Fruit fly (Drosophila melanogaster) whole organism, embryonic: Measurements from ENCODE around the gene CG8372.

Source experiments
- Adf1 ChIP-seq: fragments of 200-800 bp; sonication (Bioruptor generic); IDR thresholded peaks from 2 replicates; pipeline ENCODE4 v1.3.6; 2022; ENCODE audit warnings: missing biosample characterization, missing genetic modification characterization
- Atf3 ChIP-seq: fragments of 200-800 bp; sonication (Bioruptor generic); optimal IDR thresholded peaks from 3 replicates; lab custom pipeline; 2016; ENCODE audit warnings: missing biosample characterization, missing genetic modification characterization
- B-H1 ChIP-seq: fragments of 200-800 bp; sonication (Bioruptor generic); IDR thresholded peaks from 3 replicates; pipeline ENCODE4 v1.3.6; 2022; ENCODE audit warnings: missing biosample characterization, missing genetic modification characterization
- CG11696 ChIP-seq: fragments of 200-800 bp; sonication (Bioruptor generic); IDR thresholded peaks from 2 replicates; pipeline ENCODE4 v1.3.6; 2022; ENCODE audit warnings: missing biosample characterization, missing genetic modification characterization
- CG12391 ChIP-seq: fragments of 200-800 bp; sonication (Bioruptor generic); optimal IDR thresholded peaks from 3 replicates; lab custom pipeline; 2018; ENCODE audit warnings: missing biosample characterization, mild to moderate bottlenecking, missing genetic modification characterization, moderate library complexity
- CG12744 ChIP-seq: fragments of 200-800 bp; sonication (Bioruptor generic); optimal IDR thresholded peaks from 2 replicates; lab custom pipeline; 2016; ENCODE audit warnings: missing biosample characterization, missing genetic modification characterization
- CG13123 ChIP-seq: fragments of 200-800 bp; sonication (Bioruptor generic); optimal IDR thresholded peaks from 2 replicates; lab custom pipeline; 2016; ENCODE audit warnings: missing biosample characterization, missing genetic modification characterization
- CG14441 ChIP-seq: fragments of 200-800 bp; sonication (Bioruptor generic); IDR thresholded peaks from 2 replicates; pipeline ENCODE4 v1.3.6; 2022; ENCODE audit warnings: missing biosample characterization, missing genetic modification characterization
- CG14860 ChIP-seq: fragments of 200-800 bp; sonication (Bioruptor generic); IDR thresholded peaks from 3 replicates; pipeline ENCODE4 v1.3.6; 2022; ENCODE audit warnings: missing biosample characterization, missing genetic modification characterization; ENCODE audit not compliant: partially characterized antibody
- CG1529 ChIP-seq: fragments of 200-800 bp; sonication (Bioruptor generic); optimal IDR thresholded peaks from 3 replicates; lab custom pipeline; 2018; ENCODE audit warnings: missing biosample characterization, missing genetic modification characterization
- CG16813 ChIP-seq: fragments of 200-800 bp; sonication (Bioruptor generic); IDR thresholded peaks from 3 replicates; pipeline ENCODE4 v1.3.6; 2022; ENCODE audit warnings: missing biosample characterization, missing genetic modification characterization; ENCODE audit not compliant: partially characterized antibody
- CG17359 ChIP-seq: fragments of 200-800 bp; sonication (Bioruptor generic); optimal IDR thresholded peaks from 3 replicates; lab custom pipeline; 2018; ENCODE audit warnings: missing biosample characterization, mild to moderate bottlenecking, missing genetic modification characterization, moderate library complexity
- CG18011 ChIP-seq: fragments of 200-800 bp; sonication (Bioruptor generic); optimal IDR thresholded peaks from 2 replicates; lab custom pipeline; 2017; ENCODE audit warnings: missing biosample characterization, missing genetic modification characterization, mild to moderate bottlenecking, moderate library complexity, missing genotype
- CG18476 ChIP-seq: fragments of 200-800 bp; sonication (Bioruptor generic); optimal IDR thresholded peaks from 2 replicates; lab custom pipeline; 2016; ENCODE audit warnings: missing biosample characterization, mild to moderate bottlenecking, missing genetic modification characterization
- CG31224 ChIP-seq: fragments of 200-800 bp; sonication (Bioruptor generic); IDR thresholded peaks from 2 replicates; pipeline ENCODE4 v1.3.6; 2022; ENCODE audit warnings: missing biosample characterization, missing genetic modification characterization
- CG32532 ChIP-seq: fragments of 200-800 bp; sonication (Bioruptor generic); IDR thresholded peaks from 2 replicates; pipeline ENCODE4 v1.3.6; 2022; ENCODE audit warnings: missing biosample characterization, missing genetic modification characterization
- CG5180 ChIP-seq: fragments of 200-800 bp; sonication (Bioruptor generic); optimal IDR thresholded peaks from 3 replicates; lab custom pipeline; 2017; ENCODE audit warnings: missing biosample characterization, missing genetic modification characterization, mild to moderate bottlenecking, moderate library complexity, missing genetic modification reagents
- CG5953 ChIP-seq: fragments of 200-800 bp; sonication (Bioruptor generic); IDR thresholded peaks from 2 replicates; pipeline ENCODE4 v1.3.6; 2022; ENCODE audit warnings: missing biosample characterization, missing genetic modification characterization
- CG7963 ChIP-seq: fragments of 200-800 bp; sonication (Bioruptor generic); IDR thresholded peaks from 3 replicates; pipeline ENCODE4 v1.3.6; 2022; ENCODE audit warnings: missing biosample characterization, missing genetic modification characterization; ENCODE audit not compliant: partially characterized antibody
- CG8478 ChIP-seq: fragments of >200 bp; optimal IDR thresholded peaks from 2 replicates; lab custom pipeline; 2018
- CG8765 ChIP-seq: fragments of 200-800 bp; sonication (Bioruptor generic); IDR thresholded peaks from 2 replicates; pipeline ENCODE4 v1.3.6; 2022; ENCODE audit warnings: missing biosample characterization, missing genetic modification characterization
- CG9727 ChIP-seq: fragments of 200-800 bp; sonication (Bioruptor generic); optimal IDR thresholded peaks from 3 replicates; lab custom pipeline; 2017; ENCODE audit warnings: missing biosample characterization, mild to moderate bottlenecking, missing genetic modification characterization
- CG9876 ChIP-seq: fragments of 200-800 bp; sonication (Bioruptor generic); optimal IDR thresholded peaks from 2 replicates; lab custom pipeline; 2016; ENCODE audit warnings: missing biosample characterization, missing genetic modification characterization
- CoRest ChIP-seq: fragments of 200-800 bp; sonication (Bioruptor generic); optimal IDR thresholded peaks from 3 replicates; lab custom pipeline; 2018; ENCODE audit warnings: missing biosample characterization, mild to moderate bottlenecking, missing genetic modification characterization, moderate library complexity
- D ChIP-seq, 2 experiments: fragments of 200-800 bp in 1 of 2; fragments of >200 bp in 1 of 2; sonication (Bioruptor generic) in 1 of 2; optimal IDR thresholded peaks; 2 replicates in 1 of 2; 3 replicates in 1 of 2; lab custom pipeline; 2017; ENCODE audit warnings: mild to moderate bottlenecking in 1 of 2, missing biosample characterization in 1 of 2, missing genetic modification characterization in 1 of 2, missing genetic modification reagents in 1 of 2
- D19A ChIP-seq: fragments of 200-800 bp; optimal IDR thresholded peaks from 3 replicates; lab custom pipeline; 2019; ENCODE audit warnings: missing biosample characterization, mild to moderate bottlenecking, missing genetic modification characterization, moderate library complexity
- Dip2 ChIP-seq: fragments of 200-800 bp; sonication (Bioruptor generic); IDR thresholded peaks from 2 replicates; pipeline ENCODE4 v1.3.6; 2022; ENCODE audit warnings: missing biosample characterization, missing genetic modification characterization
- Dref ChIP-seq: fragments of 200-800 bp; sonication (Bioruptor generic); IDR thresholded peaks from 2 replicates; pipeline ENCODE4 v1.3.6; 2022; ENCODE audit warnings: missing biosample characterization, missing genetic modification characterization
- E2f1 ChIP-seq: fragments of 200-800 bp; sonication (Bioruptor generic); IDR thresholded peaks from 2 replicates; pipeline ENCODE4 v1.3.6; 2022; ENCODE audit warnings: missing biosample characterization, missing genetic modification characterization
- HLH3B ChIP-seq: fragments of 200-800 bp; sonication (Bioruptor generic); IDR thresholded peaks from 2 replicates; pipeline ENCODE4 v1.3.6; 2022; ENCODE audit warnings: missing biosample characterization, missing genetic modification characterization
- Hey ChIP-seq: fragments of 200-800 bp; sonication (Bioruptor generic); optimal IDR thresholded peaks from 3 replicates; lab custom pipeline; 2018; ENCODE audit warnings: missing biosample characterization, mild to moderate bottlenecking, missing genetic modification characterization
- Hmr ChIP-seq: fragments of 200-800 bp; sonication (Bioruptor generic); optimal IDR thresholded peaks from 3 replicates; lab custom pipeline; 2017; ENCODE audit warnings: mild to moderate bottlenecking, missing biosample characterization, missing genetic modification reagents, missing genetic modification characterization
- Hr78 ChIP-seq, 2 experiments: fragments of 200-800 bp in 1 of 2; fragments of >200 bp in 1 of 2; sonication (Bioruptor generic) in 1 of 2; optimal IDR thresholded peaks; 2 replicates each; lab custom pipeline; 2017 to 2019; ENCODE audit warnings: missing biosample characterization in 2 of 2, missing genetic modification characterization in 2 of 2, mild to moderate bottlenecking in 1 of 2, moderate library complexity in 1 of 2
- Nf-YB ChIP-seq: fragments of 200-800 bp; sonication (Bioruptor generic); optimal IDR thresholded peaks from 3 replicates; lab custom pipeline; 2019; ENCODE audit warnings: missing biosample characterization, mild to moderate bottlenecking, missing genetic modification characterization, moderate library complexity
- Scr ChIP-seq: fragments of 200-800 bp; sonication (Bioruptor generic); IDR thresholded peaks from 2 replicates; pipeline ENCODE4 v1.3.6; 2022; ENCODE audit warnings: missing biosample characterization, missing genetic modification characterization; ENCODE audit not compliant: partially characterized antibody
- dmrt99B ChIP-seq: fragments of 200-800 bp; sonication (Bioruptor generic); optimal IDR thresholded peaks from 2 replicates; lab custom pipeline; 2018; ENCODE audit warnings: missing biosample characterization, mild to moderate bottlenecking, missing genetic modification characterization, moderate library complexity
- emc ChIP-seq: fragments of 200-800 bp; sonication (Bioruptor generic); optimal IDR thresholded peaks from 2 replicates; lab custom pipeline; 2016; ENCODE audit warnings: missing biosample characterization, missing genetic modification characterization
- ftz-f1 ChIP-seq: fragments of 200-800 bp; sonication (Bioruptor generic); optimal IDR thresholded peaks from 2 replicates; lab custom pipeline; 2016; ENCODE audit warnings: missing biosample characterization, missing genetic modification characterization
- fu2 ChIP-seq: fragments of 200-800 bp; sonication (Bioruptor generic); optimal IDR thresholded peaks from 2 replicates; lab custom pipeline; 2016; ENCODE audit warnings: missing biosample characterization, missing genetic modification characterization
- gcm ChIP-seq: fragments of 200-800 bp; sonication (Bioruptor generic); optimal IDR thresholded peaks from 2 replicates; lab custom pipeline; 2019; ENCODE audit warnings: missing biosample characterization, mild to moderate bottlenecking, missing genetic modification characterization, moderate library complexity
- gem ChIP-seq: fragments of 200-800 bp; sonication (Bioruptor generic); optimal IDR thresholded peaks from 2 replicates; lab custom pipeline; 2019; ENCODE audit warnings: missing biosample characterization, mild to moderate bottlenecking, missing genetic modification characterization, moderate library complexity
- hb ChIP-seq: fragments of 200-800 bp; sonication (Bioruptor generic); IDR thresholded peaks from 3 replicates; pipeline ENCODE4 v1.3.6; 2022; ENCODE audit warnings: missing biosample characterization, missing genetic modification characterization; ENCODE audit not compliant: partially characterized antibody
- jing ChIP-seq: fragments of 200-800 bp; sonication (Bioruptor generic); optimal IDR thresholded peaks from 2 replicates; lab custom pipeline; 2018; ENCODE audit warnings: missing biosample characterization, mild to moderate bottlenecking, missing genetic modification characterization
- lbe ChIP-seq: fragments of 200-800 bp; sonication (Bioruptor generic); optimal IDR thresholded peaks from 2 replicates; lab custom pipeline; 2016; ENCODE audit warnings: missing biosample characterization, mild to moderate bottlenecking, missing genetic modification characterization
- row ChIP-seq: fragments of 200-800 bp; sonication (Bioruptor generic); IDR thresholded peaks from 3 replicates; pipeline ENCODE4 v1.3.6; 2022; ENCODE audit warnings: missing biosample characterization, missing genetic modification characterization
- run ChIP-seq: fragments of 200-800 bp; sonication (Bioruptor generic); optimal IDR thresholded peaks from 3 replicates; lab custom pipeline; 2018; ENCODE audit warnings: missing biosample characterization, mild to moderate bottlenecking, missing genetic modification characterization
- sima ChIP-seq: fragments of 200-800 bp; sonication (Bioruptor generic); optimal IDR thresholded peaks from 2 replicates; lab custom pipeline; 2016; ENCODE audit warnings: missing biosample characterization, missing genetic modification characterization
- tll ChIP-seq, 2 experiments: fragments of 200-800 bp in 1 of 2; fragments of >200 bp in 1 of 2; sonication (Bioruptor generic) in 1 of 2; optimal IDR thresholded peaks; 2 replicates each; lab custom pipeline; 2017 to 2019; ENCODE audit warnings: missing biosample characterization in 2 of 2, missing genetic modification characterization in 2 of 2, mild to moderate bottlenecking in 1 of 2, moderate library complexity in 1 of 2

The CG8372 gene

dm6 chr2L:8162307-8163024 lies 50.2 kb downstream of the CG8372 start, which contains the start of gene Acbp1 (continued):
- TF ChIP-seq D19A (tag; lab: Kevin White, UChicago), result peak; percentile 97
- TF ChIP-seq row (GFP tag; lab: Robert Waterston, UW), result peak; percentile 97
- TF ChIP-seq Atf3 (GFP tag; lab: Kevin White, UChicago), result peak; percentile 94
- no peak; the same call in 1 of the 2 replicates for TF ChIP-seq CG8765 (GFP tag; lab: Robert Waterston, UW)
- peak; percentile 96 for TF ChIP-seq fu2 (GFP tag; lab: Kevin White, UChicago)
- TF ChIP-seq Dref (GFP tag; lab: Robert Waterston, UW), result peak; percentile 88
- peak; percentile 89 for TF ChIP-seq CG13123
- peak; percentile 62; the same call in 1 of the 3 replicates for TF ChIP-seq hb (GFP tag; lab: Robert Waterston, UW)
- TF ChIP-seq dmrt99B (tag; lab: Kevin White, UChicago), result peak; percentile 97
- peak; percentile 75 for TF ChIP-seq Adf1
- TF ChIP-seq CG12391 (tag; lab: Kevin White, UChicago), result peak; percentile 99
- peak; percentile 77 for TF ChIP-seq CG11696 (GFP tag; lab: Robert Waterston, UW)
- TF ChIP-seq Scr (GFP tag; lab: Robert Waterston, UW), result peak; percentile 78
- TF ChIP-seq Hmr (GFP tag; lab: Kevin White, UChicago), result peak; percentile 98
- peak; percentile 75 for TF ChIP-seq emc
- TF ChIP-seq CG14441 (GFP tag; lab: Robert Waterston, UW), result peak; percentile 89
- TF ChIP-seq lbe, result peak; percentile 95
- TF ChIP-seq Nf-YB (GFP tag; lab: Kevin White, UChicago), result peak; percentile 90
- peak; percentile 68; the same call in 2 of the 3 replicates for TF ChIP-seq CG7963
- peak; percentile 58 for TF ChIP-seq sima (GFP tag; lab: Kevin White, UChicago)
- peak; percentile 79 for TF ChIP-seq Hey (tag; lab: Kevin White, UChicago)
- TF ChIP-seq D (optimal IDR thresholded peaks at IDR 0.05; lab: Kevin White, UChicago), result no peak
- peak; percentile 95 for TF ChIP-seq D (GFP tag; optimal IDR thresholded peaks at IDR 0.05; lab: Kevin White, UChicago)
- TF ChIP-seq CG9727 (GFP tag; lab: Kevin White, UChicago), result peak; percentile 98
- peak; percentile 83 for TF ChIP-seq jing (GFP tag; lab: Kevin White, UChicago)
- peak; percentile 94 for TF ChIP-seq CG12744 (GFP tag; lab: Kevin White, UChicago)
- TF ChIP-seq CG31224 (GFP tag; lab: Robert Waterston, UW), result peak; percentile 85
- peak; percentile 96 for TF ChIP-seq CG9876 (GFP tag; lab: Kevin White, UChicago)
- peak; percentile 94 for TF ChIP-seq CG18476 (GFP tag; lab: Kevin White, UChicago)
- TF ChIP-seq CoRest (tag; lab: Kevin White, UChicago), result peak; percentile 97
- TF ChIP-seq ftz-f1 (GFP tag; lab: Kevin White, UChicago), result peak; percentile 32
- peak; percentile 78 for TF ChIP-seq CG18011 (GFP tag; lab: Kevin White, UChicago)
- TF ChIP-seq tll (GFP tag; optimal IDR thresholded peaks at IDR 0.05; lab: Kevin White, UChicago), result no peak
- TF ChIP-seq CG32532 (GFP tag; lab: Robert Waterston, UW), result peak; percentile 93
- TF ChIP-seq CG17359 (tag; lab: Kevin White, UChicago), result peak; percentile 96
- TF ChIP-seq CG16813 (GFP tag; lab: Robert Waterston, UW), result peak; percentile 78; the same call in 2 of the 3 replicates
- TF ChIP-seq HLH3B, result peak; percentile 90
- peak; percentile 78 for TF ChIP-seq CG5953 (GFP tag; lab: Robert Waterston, UW)
- TF ChIP-seq gem (tag; lab: Kevin White, UChicago), result peak; percentile 98
- TF ChIP-seq CG8478 (lab: Kevin White, UChicago), result no peak
- TF ChIP-seq E2f1 (GFP tag; lab: Robert Waterston, UW), result peak; percentile 83
- TF ChIP-seq gcm, result peak; percentile 99
- peak; percentile 94 for TF ChIP-seq CG1529
- peak; percentile 74 for TF ChIP-seq CG14860 (GFP tag; lab: Robert Waterston, UW)
- peak; percentile 93 for TF ChIP-seq CG5180
- TF ChIP-seq Hr78 (GFP tag; optimal IDR thresholded peaks at IDR 0.05; lab: Kevin White, UChicago), result peak in 1 of 2 experiments; percentile 92
- TF ChIP-seq run (tag; lab: Kevin White, UChicago), result peak; percentile 98
- TF ChIP-seq Dip2, result no peak
- peak; percentile 87 for TF ChIP-seq B-H1
